Fruit fly (Drosophila melanogaster): ENCODE results near the gene Srp68.

Gene Srp68

DNA sequence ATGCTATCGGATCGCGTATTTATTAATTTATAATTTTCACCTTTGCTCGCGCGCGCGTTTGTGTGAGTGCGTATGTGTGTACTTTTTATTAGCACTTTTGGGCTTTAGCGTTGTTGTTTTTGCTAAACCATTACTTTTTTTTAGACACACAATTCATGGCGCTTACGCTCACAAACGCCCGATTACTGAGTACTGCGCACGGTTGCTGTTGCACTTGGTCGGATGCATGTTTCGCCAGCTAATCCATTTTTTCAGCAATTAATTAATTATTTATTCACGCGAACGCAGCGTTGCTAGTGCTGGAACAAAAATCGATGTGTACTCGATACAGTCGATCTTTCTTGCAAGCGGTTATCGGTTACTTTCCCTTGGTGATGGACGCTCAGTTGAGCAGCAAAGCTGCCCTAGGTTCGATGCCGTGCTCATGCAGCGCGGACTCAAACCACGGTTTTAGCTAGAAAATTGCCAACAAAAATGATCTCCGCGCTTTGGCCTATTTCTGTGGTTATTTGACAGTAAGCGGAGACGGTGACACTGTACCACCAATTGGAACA lies 22.9 kb downstream of the Srp68 start, which contains the start of the genes smg and CG5087 (continued):
- TF ChIP-seq crc (GFP tag; optimal IDR thresholded peaks at IDR 0.05): no peak
- no peak for TF ChIP-seq CG1024 (GFP tag; IDR thresholded peaks at IDR 0.05)
- TF ChIP-seq vvl (GFP tag; IDR thresholded peaks at IDR 0.05): peak; percentile 85
- TF ChIP-seq CG16779 (GFP tag; IDR thresholded peaks at IDR 0.05): 0 out of 2 replicates have a peak, but pooled peaks have one; percentile 18
- TF ChIP-seq otp (GFP tag; IDR thresholded peaks at IDR 0.05): no peak
- no peak for TF ChIP-seq CG17328 (GFP tag; IDR thresholded peaks at IDR 0.05)
- peak; percentile 46 for TF ChIP-seq CG12942 (GFP tag; optimal IDR thresholded peaks at IDR 0.05)
- TF ChIP-seq CG5245 (GFP tag; optimal IDR thresholded peaks at IDR 0.05): no peak
- peak; percentile 6 for TF ChIP-seq D19A (tag; optimal IDR thresholded peaks at IDR 0.05)
- no peak for TF ChIP-seq CG13775 (GFP tag; optimal IDR thresholded peaks at IDR 0.05)
- TF ChIP-seq sima (GFP tag; optimal IDR thresholded peaks at IDR 0.05): no peak
- no peak for TF ChIP-seq gsb (GFP tag; IDR thresholded peaks at IDR 0.05)
- no peak for TF ChIP-seq wek (GFP tag; optimal IDR thresholded peaks at IDR 0.05)
- TF ChIP-seq Myb (GFP tag; optimal IDR thresholded peaks at IDR 0.05): peak; percentile 49
- TF ChIP-seq Lhr (GFP tag; optimal IDR thresholded peaks at IDR 0.05): peak; percentile 97
- no peak for TF ChIP-seq sc (optimal IDR thresholded peaks at IDR 0.05)
- TF ChIP-seq sc (GFP tag; optimal IDR thresholded peaks at IDR 0.05): no peak
- TF ChIP-seq CG12071 (GFP tag; optimal IDR thresholded peaks at IDR 0.05): no peak
- no peak for TF ChIP-seq CG3995 (GFP tag; optimal IDR thresholded peaks at IDR 0.05)
- no peak for TF ChIP-seq CG3407 (GFP tag; optimal IDR thresholded peaks at IDR 0.05)
- no peak for TF ChIP-seq sim (GFP tag; IDR thresholded peaks at IDR 0.05)
- no peak for TF ChIP-seq zen2 (GFP tag; IDR thresholded peaks at IDR 0.05; ENCODE audit: partially characterized antibody)
- TF ChIP-seq pum (GFP tag; optimal IDR thresholded peaks at IDR 0.05): peak; percentile 2
- TF ChIP-seq tll (GFP tag; optimal IDR thresholded peaks at IDR 0.05): peak in 1 of 2 experiments; percentile 15
- TF ChIP-seq tx (GFP tag; optimal IDR thresholded peaks at IDR 0.05): peak; percentile 33
- TF ChIP-seq kah (GFP tag; optimal IDR thresholded peaks at IDR 0.05): no peak
- TF ChIP-seq B-H2 (GFP tag; optimal IDR thresholded peaks at IDR 0.05): peak; percentile 64
- no peak for TF ChIP-seq pan (optimal IDR thresholded peaks at IDR 0.05)
- TF ChIP-seq pan (GFP tag; optimal IDR thresholded peaks at IDR 0.05 in 1 of 2, IDR thresholded peaks at IDR 0.05 in 1 of 2): peak in 1 of 2 experiments; percentile 33
- TF ChIP-seq Tbp (GFP tag; optimal IDR thresholded peaks at IDR 0.05): no peak
- peak; percentile 39 for TF ChIP-seq corto (GFP tag; optimal IDR thresholded peaks at IDR 0.05)
- no peak for TF ChIP-seq nau (GFP tag; optimal IDR thresholded peaks at IDR 0.05)
- TF ChIP-seq CG4854 (GFP tag; optimal IDR thresholded peaks at IDR 0.05): no peak
- peak; percentile 76 for TF ChIP-seq BEAF-32 (GFP tag; optimal IDR thresholded peaks at IDR 0.05)
- no peak for TF ChIP-seq CG8281 (tag; optimal IDR thresholded peaks at IDR 0.05)
- no peak for TF ChIP-seq Xrp1 (GFP tag; IDR thresholded peaks at IDR 0.05)
- no peak for TF ChIP-seq Asciz (GFP tag; optimal IDR thresholded peaks at IDR 0.05)
- no peak for TF ChIP-seq Hmx (GFP tag; optimal IDR thresholded peaks at IDR 0.05)
- no peak for TF ChIP-seq CG12744 (GFP tag; optimal IDR thresholded peaks at IDR 0.05)
- TF ChIP-seq NFAT (GFP tag; IDR thresholded peaks at IDR 0.05): peak; percentile 71
- TF ChIP-seq Chrac-16 (GFP tag; optimal IDR thresholded peaks at IDR 0.05): peak; percentile 7
- no peak; the same call in 1 of the 2 replicates for TF ChIP-seq ttk (GFP tag; IDR thresholded peaks at IDR 0.05)
- TF ChIP-seq chm (GFP tag; IDR thresholded peaks at IDR 0.05): 0 out of 2 replicates have a peak, but pooled peaks have one; percentile 24
- TF ChIP-seq her (GFP tag; optimal IDR thresholded peaks at IDR 0.05): peak; percentile 68
- TF ChIP-seq CG18011 (GFP tag; optimal IDR thresholded peaks at IDR 0.05): no peak
- TF ChIP-seq gem (tag; optimal IDR thresholded peaks at IDR 0.05): no peak
- TF ChIP-seq CG31365 (tag; optimal IDR thresholded peaks at IDR 0.05): no peak
- no peak for TF ChIP-seq CG3838 (GFP tag; optimal IDR thresholded peaks at IDR 0.05)
- no peak for TF ChIP-seq HLH3B (GFP tag; IDR thresholded peaks at IDR 0.05)
- TF ChIP-seq ato (GFP tag; IDR thresholded peaks at IDR 0.05; ENCODE audit: partially characterized antibody): peak; percentile 59
- TF ChIP-seq Rfx (GFP tag; IDR thresholded peaks at IDR 0.05): peak; percentile 77
